Worm (Caenorhabditis elegans) whole organism, L4 larva: Measurements from ENCODE around the gene cyy-1.

Source experiments
- D1046.2 ChIP-seq: fragments of 200-800 bp; sonication (Bioruptor generic); IDR thresholded peaks from 2 replicates; pipeline ENCODE4 v1.3.6; 2022; ENCODE audit warnings: missing genetic modification characterization, missing compliant biosample characterization
- F10B5.3 ChIP-seq: sonication (generic microtip); optimal IDR thresholded peaks from 2 replicates; lab custom pipeline; 2016; ENCODE audit warnings: mild to moderate bottlenecking, missing genetic modification characterization, missing compliant biosample characterization
- F44E2.7 ChIP-seq: fragments of 200-800 bp; sonication (Bioruptor generic); IDR thresholded peaks from 2 replicates; pipeline ENCODE4 v2.1.2; 2022; ENCODE audit warnings: missing genetic modification characterization, missing compliant biosample characterization
- F49E8.2 ChIP-seq: sonication (generic microtip); optimal IDR thresholded peaks from 2 replicates; lab custom pipeline; 2016; ENCODE audit warnings: missing compliant biosample characterization, mild to moderate bottlenecking, missing genetic modification characterization, borderline replicate concordance
- T20F7.1 ChIP-seq: fragments of 200-800 bp; sonication (Bioruptor generic); optimal IDR thresholded peaks from 2 replicates; lab custom pipeline; 2018; ENCODE audit warnings: mild to moderate bottlenecking, missing genetic modification characterization, missing compliant biosample characterization
- T26A8.4 ChIP-seq: fragments of 200-800 bp; sonication (Bioruptor generic); IDR thresholded peaks from 2 replicates; pipeline ENCODE4 v1.3.6; 2022; ENCODE audit warnings: missing genetic modification characterization, missing compliant biosample characterization
- Y105C5A.15 ChIP-seq: fragments of 200-800 bp; sonication (Bioruptor generic); IDR thresholded peaks from 2 replicates; pipeline ENCODE4 v1.3.6; 2022; ENCODE audit warnings: missing genetic modification characterization, missing compliant biosample characterization
- Y48G9A.11 ChIP-seq: fragments of 200-800 bp; sonication (Bioruptor generic); IDR thresholded peaks from 2 replicates; pipeline ENCODE4 v1.3.6; 2022; ENCODE audit warnings: missing genetic modification reagents, missing genetic modification characterization, missing compliant biosample characterization
- Y5F2A.4 ChIP-seq: fragments of 200-800 bp; sonication (Bioruptor generic); optimal IDR thresholded peaks from 2 replicates; lab custom pipeline; 2018; ENCODE audit warnings: mild to moderate bottlenecking, missing genetic modification characterization, missing compliant biosample characterization
- ZK337.2 ChIP-seq: fragments of 200-800 bp; sonication (Bioruptor generic); IDR thresholded peaks from 2 replicates; pipeline ENCODE4 v1.3.6; 2022; ENCODE audit warnings: missing genetic modification reagents, missing genetic modification characterization, missing compliant biosample characterization
- ZK546.5 ChIP-seq, 2 experiments: sonication (generic microtip); optimal IDR thresholded peaks; 2 replicates each; lab custom pipeline; 2017; ENCODE audit warnings: missing biosample characterization in 2 of 2, missing genetic modification characterization in 2 of 2
- aha-1 ChIP-seq: fragments of 150-350 bp; peaks from one replicate; lab custom pipeline; 2014; ENCODE audit warnings: missing biosample characterization, missing genetic modification characterization
- ama-1 ChIP-seq: fragments of 150-350 bp; optimal IDR thresholded peaks from 2 replicates; lab custom pipeline; 2014; ENCODE audit warnings: inconsistent platforms, mixed read lengths
- arid-1 ChIP-seq: fragments of 200-800 bp; sonication (Bioruptor generic); conservative IDR thresholded peaks from 2 replicates; pipeline ENCODE4 v1.3.6; 2022; ENCODE audit warnings: missing genetic modification reagents, missing genetic modification characterization, missing compliant biosample characterization
- attf-4 ChIP-seq: sonication (generic microtip); optimal IDR thresholded peaks from 3 replicates; lab custom pipeline; 2017; ENCODE audit warnings: missing biosample characterization, missing genetic modification characterization
- ceh-28 ChIP-seq: fragments of 150-350 bp; optimal IDR thresholded peaks from 2 replicates; lab custom pipeline; 2014; ENCODE audit warnings: missing biosample characterization, missing genetic modification reagents, missing genetic modification characterization
- ceh-82 ChIP-seq: sonication (generic microtip); optimal IDR thresholded peaks from 2 replicates; lab custom pipeline; 2017; ENCODE audit warnings: missing biosample characterization, missing genetic modification characterization
- ctbp-1 ChIP-seq: fragments of 200-800 bp; sonication (Bioruptor generic); IDR thresholded peaks from 2 replicates; pipeline ENCODE4 v1.3.6; 2022; ENCODE audit warnings: missing genetic modification reagents, missing genetic modification characterization, missing compliant biosample characterization
- daf-19 ChIP-seq: fragments of 200-800 bp; sonication (Bioruptor generic); conservative IDR thresholded peaks from 2 replicates; pipeline ENCODE4 v1.3.6; 2022; ENCODE audit warnings: missing genetic modification characterization, missing compliant biosample characterization
- dpl-1 ChIP-seq: fragments of 150-350 bp; optimal IDR thresholded peaks from 2 replicates; lab custom pipeline; 2014; ENCODE audit warnings: missing biosample characterization, missing genetic modification reagents, missing genetic modification characterization
- dve-1 ChIP-seq: sonication (generic microtip); optimal IDR thresholded peaks from 2 replicates; lab custom pipeline; 2017; ENCODE audit warnings: antibody characterized with exemption, mild to moderate bottlenecking, missing genetic modification characterization, missing compliant biosample characterization; ENCODE audit not compliant: insufficient read depth
- egl-27 ChIP-seq: sonication (generic microtip); optimal IDR thresholded peaks from 3 replicates; lab custom pipeline; 2017; ENCODE audit warnings: missing biosample characterization, missing genetic modification reagents, missing genetic modification characterization
- fkh-10 ChIP-seq: fragments of 150-350 bp; optimal IDR thresholded peaks from 2 replicates; lab custom pipeline; 2014; ENCODE audit warnings: missing biosample characterization, missing genetic modification reagents, missing genetic modification characterization
- gei-8 ChIP-seq: fragments of 200-800 bp; sonication (Bioruptor generic); optimal IDR thresholded peaks from 2 replicates; lab custom pipeline; 2018; ENCODE audit warnings: mild to moderate bottlenecking, missing genetic modification characterization, missing compliant biosample characterization
- hlh-11 ChIP-seq: fragments of 200-800 bp; sonication (Bioruptor generic); optimal IDR thresholded peaks from 2 replicates; lab custom pipeline; 2018; ENCODE audit warnings: mild to moderate bottlenecking, missing genetic modification characterization, missing compliant biosample characterization
- jun-1 ChIP-seq: fragments of 150-350 bp; optimal IDR thresholded peaks from 2 replicates; lab custom pipeline; 2014; ENCODE audit warnings: missing biosample characterization, missing genetic modification reagents, missing genetic modification characterization
- lin-13 ChIP-seq: fragments of 150-350 bp; optimal IDR thresholded peaks from 2 replicates; lab custom pipeline; 2014; ENCODE audit warnings: missing biosample characterization, missing genetic modification reagents, missing genetic modification characterization
- lin-29 ChIP-seq: fragments of 200-800 bp; sonication (Bioruptor generic); IDR thresholded peaks from 2 replicates; pipeline ENCODE4 v1.3.6; 2022; ENCODE audit warnings: missing genetic modification reagents, missing genetic modification characterization, missing compliant biosample characterization
- lir-3 ChIP-seq: sonication (generic microtip); optimal IDR thresholded peaks from 2 replicates; lab custom pipeline; 2016; ENCODE audit warnings: mild to moderate bottlenecking, missing genetic modification characterization, missing compliant biosample characterization
- lsy-2 ChIP-seq, 2 experiments: fragments of 150-350 bp in 1 of 2; sonication (generic microtip) in 1 of 2; optimal IDR thresholded peaks; 2 replicates each; lab custom pipeline; 2014 to 2017; ENCODE audit warnings: missing biosample characterization in 2 of 2, missing genetic modification characterization in 2 of 2
- madf-5 ChIP-seq, 2 experiments: fragments of 200-800 bp; sonication (Bioruptor generic); IDR thresholded peaks; 2 replicates each; pipeline ENCODE4 v1.3.6; 2022; ENCODE audit warnings: missing compliant biosample characterization in 2 of 2, missing genetic modification characterization in 2 of 2
- mdl-1 ChIP-seq, 2 experiments: fragments of 150-350 bp in 1 of 2; sonication (generic microtip) in 1 of 2; optimal IDR thresholded peaks; 2 replicates each; lab custom pipeline; 2014 to 2017; ENCODE audit warnings: missing biosample characterization in 2 of 2, missing genetic modification characterization in 2 of 2
- mep-1 ChIP-seq: fragments of 150-350 bp; sonication (generic microtip); optimal IDR thresholded peaks from 3 replicates; lab custom pipeline; 2014; ENCODE audit warnings: missing biosample characterization, missing genetic modification characterization
- mxl-2 ChIP-seq: fragments of 200-800 bp; sonication (Bioruptor generic); conservative IDR thresholded peaks from 2 replicates; pipeline ENCODE4 v1.3.6; 2022; ENCODE audit warnings: missing genetic modification reagents, missing genetic modification characterization, missing compliant biosample characterization
- mxl-3 ChIP-seq: fragments of 200-800 bp; sonication (Bioruptor generic); optimal IDR thresholded peaks from 2 replicates; lab custom pipeline; 2018; ENCODE audit warnings: mild to moderate bottlenecking, missing genetic modification characterization, missing compliant biosample characterization
- nhr-102 ChIP-seq: sonication (generic microtip); optimal IDR thresholded peaks from 2 replicates; lab custom pipeline; 2016; ENCODE audit warnings: mild to moderate bottlenecking, missing genetic modification characterization, moderate library complexity, missing compliant biosample characterization
- nhr-237 ChIP-seq: sonication (generic microtip); optimal IDR thresholded peaks from 2 replicates; lab custom pipeline; 2017; ENCODE audit warnings: missing biosample characterization, missing genetic modification characterization
- nhr-25 ChIP-seq: sonication (generic microtip); optimal IDR thresholded peaks from 2 replicates; lab custom pipeline; 2017; ENCODE audit warnings: missing genetic modification characterization, mild to moderate bottlenecking, missing compliant biosample characterization, antibody characterized with exemption, moderate library complexity, borderline replicate concordance; ENCODE audit not compliant: insufficient read depth
- nhr-76 ChIP-seq: fragments of 150-350 bp; optimal IDR thresholded peaks from 2 replicates; lab custom pipeline; 2014; ENCODE audit warnings: missing biosample characterization, missing genetic modification characterization
- pha-4 ChIP-seq, 2 experiments: fragments of 150-350 bp in 1 of 2; fragments of 200-800 bp in 1 of 2; sonication (Bioruptor generic) in 1 of 2; IDR thresholded peaks in 1 of 2; optimal IDR thresholded peaks in 1 of 2; 2 replicates each; pipeline versions ENCODE4 v1.3.6 to Lab custom; 2014 to 2022; ENCODE audit warnings: missing genetic modification characterization in 2 of 2, missing genetic modification reagents in 2 of 2, missing biosample characterization in 1 of 2, missing compliant biosample characterization in 1 of 2
- php-3 ChIP-seq: fragments of 200-800 bp; sonication (Bioruptor generic); IDR thresholded peaks from 2 replicates; pipeline ENCODE4 v1.3.6; 2022; ENCODE audit warnings: missing genetic modification reagents, missing genetic modification characterization, missing compliant biosample characterization
- set-16 ChIP-seq: fragments of 200-800 bp; sonication (Bioruptor generic); IDR thresholded peaks from 2 replicates; pipeline ENCODE4 v1.3.6; 2022; ENCODE audit warnings: missing genetic modification reagents, missing genetic modification characterization, missing compliant biosample characterization
- skn-1 ChIP-seq: fragments of 150-350 bp; optimal IDR thresholded peaks from 2 replicates; lab custom pipeline; 2014; ENCODE audit warnings: missing biosample characterization, missing genetic modification characterization
- spr-3 ChIP-seq: fragments of 200-800 bp; sonication (Bioruptor generic); optimal IDR thresholded peaks from 2 replicates; lab custom pipeline; 2018; ENCODE audit warnings: mild to moderate bottlenecking, missing genetic modification characterization, missing compliant biosample characterization
- tra-1 ChIP-seq: fragments of 200-800 bp; sonication (Bioruptor generic); IDR thresholded peaks from 2 replicates; pipeline ENCODE4 v1.3.6; 2022; ENCODE audit warnings: missing genetic modification reagents, missing genetic modification characterization, missing compliant biosample characterization
- unc-39 ChIP-seq: sonication (generic microtip); optimal IDR thresholded peaks from 2 replicates; lab custom pipeline; 2017; ENCODE audit warnings: missing biosample characterization, missing genetic modification characterization
- unc-62 ChIP-seq, 3 experiments: fragments of 150-350 bp in 1 of 3; sonication (generic microtip); optimal IDR thresholded peaks in 2 of 3; peaks in 1 of 3; 1 replicate in 1 of 3; 2 replicates in 2 of 3; lab custom pipeline; 2014 to 2017; ENCODE audit warnings: missing biosample characterization in 3 of 3, missing genetic modification characterization in 3 of 3, missing genetic modification reagents in 3 of 3, missing genotype in 1 of 3
- zag-1 ChIP-seq: fragments of 150-350 bp; optimal IDR thresholded peaks from 2 replicates; lab custom pipeline; 2014; ENCODE audit warnings: missing biosample characterization, missing genetic modification characterization
- zfp-2 ChIP-seq: sonication (generic microtip); optimal IDR thresholded peaks from 2 replicates; lab custom pipeline; 2016; ENCODE audit warnings: mild to moderate bottlenecking, missing genetic modification characterization, missing compliant biosample characterization
- zip-11 ChIP-seq: fragments of 200-800 bp; sonication (Bioruptor generic); IDR thresholded peaks from 2 replicates; pipeline ENCODE4 v1.3.6; 2022; ENCODE audit warnings: missing genetic modification characterization, missing compliant biosample characterization
- ztf-7 ChIP-seq: fragments of 150-350 bp; optimal IDR thresholded peaks from 2 replicates; lab custom pipeline; 2014; ENCODE audit warnings: missing biosample characterization, missing genetic modification characterization

The cyy-1 gene

ce11 chrIII:8411976-8412375 is 6.3 kb downstream of the cyy-1 start (continued):
- TF ChIP-seq ZK337.2 (GFP tag; lab: Robert Waterston, UW): no peak
- peak; percentile 42 for TF ChIP-seq ztf-7 (tag; lab: Kevin White, UChicago)
- TF ChIP-seq lsy-2 (tag; optimal IDR thresholded peaks at IDR 0.05; lab: Kevin White, UChicago): peak; percentile 66 to 95
- TF ChIP-seq nhr-76 (tag; lab: Kevin White, UChicago): no peak
- no peak for TF ChIP-seq tra-1 (GFP tag; lab: Robert Waterston, UW)
- TF ChIP-seq zfp-2 (tag; lab: Kevin White, UChicago): no peak
- TF ChIP-seq T20F7.1 (GFP tag; lab: Kevin White, UChicago): peak; percentile 81
- TF ChIP-seq skn-1 (tag; lab: Kevin White, UChicago): no peak
- no peak for TF ChIP-seq lir-3 (tag; lab: Kevin White, UChicago)
- TF ChIP-seq D1046.2 (GFP tag; lab: Robert Waterston, UW): peak; percentile 26; the same call in 1 of the 2 replicates
- no peak for TF ChIP-seq F10B5.3 (tag; lab: Kevin White, UChicago)
- TF ChIP-seq ceh-28 (tag; lab: Kevin White, UChicago): no peak
- no peak for TF ChIP-seq unc-39 (tag; lab: Kevin White, UChicago)
- 0 out of 2 replicates have a peak, but pooled peaks have one; percentile 22 for TF ChIP-seq php-3 (GFP tag; lab: Robert Waterston, UW)
- peak; percentile 29 for TF ChIP-seq nhr-102 (tag; lab: Kevin White, UChicago)
- TF ChIP-seq dve-1: peak; percentile 94
- no peak for TF ChIP-seq ZK546.5 (tag; optimal IDR thresholded peaks at IDR 0.05; lab: Kevin White, UChicago)
- TF ChIP-seq fkh-10 (GFP tag; lab: Kevin White, UChicago): peak; percentile 2
- TF ChIP-seq pha-4 (GFP tag; IDR thresholded peaks at IDR 0.05; lab: Robert Waterston, UW): peak; percentile 65
- peak; percentile 94 for TF ChIP-seq pha-4 (tag; optimal IDR thresholded peaks at IDR 0.05; lab: Kevin White, UChicago)
- TF ChIP-seq gei-8 (GFP tag; lab: Kevin White, UChicago): no peak
- no peak for TF ChIP-seq madf-5 (GFP tag; IDR thresholded peaks at IDR 0.05; lab: Robert Waterston, UW)
- TF ChIP-seq hlh-11 (tag; lab: Kevin White, UChicago): peak; percentile 90
- TF ChIP-seq Y105C5A.15 (GFP tag; lab: Robert Waterston, UW): no peak
- no peak for TF ChIP-seq spr-3 (GFP tag; lab: Kevin White, UChicago)
- peak; percentile 62 for TF ChIP-seq dpl-1 (GFP tag; lab: Kevin White, UChicago)
- no peak for TF ChIP-seq jun-1 (tag; lab: Kevin White, UChicago)
- TF ChIP-seq ama-1 (lab: Kevin White, UChicago): peak; percentile 28
- TF ChIP-seq ceh-82: no peak
- TF ChIP-seq egl-27 (tag; lab: Kevin White, UChicago): no peak
- TF ChIP-seq F49E8.2 (tag; lab: Kevin White, UChicago): no peak
- TF ChIP-seq daf-19: no peak
- peak in 1 of 2 experiments; percentile 68 for TF ChIP-seq mdl-1 (tag; optimal IDR thresholded peaks at IDR 0.05; lab: Kevin White, UChicago)
- TF ChIP-seq lin-29 (GFP tag; lab: Robert Waterston, UW): no peak
- no peak for TF ChIP-seq nhr-237 (tag; lab: Kevin White, UChicago)
- no peak for TF ChIP-seq arid-1
- peak; percentile 1 for TF ChIP-seq nhr-25 (tag; lab: Kevin White, UChicago)
- TF ChIP-seq Y48G9A.11 (GFP tag; lab: Robert Waterston, UW): no peak
- TF ChIP-seq T26A8.4 (GFP tag; lab: Robert Waterston, UW): peak; percentile 25; the same call in 1 of the 2 replicates
- TF ChIP-seq mxl-2: no peak
- TF ChIP-seq unc-62 (GFP tag; optimal IDR thresholded peaks at IDR 0.05 in 1 of 2; lab: Kevin White, UChicago): peak in 1 of 2 experiments; percentile 96
- TF ChIP-seq unc-62 (tag; optimal IDR thresholded peaks at IDR 0.05; lab: Kevin White, UChicago): no peak
- no peak for TF ChIP-seq set-16 (GFP tag; lab: Robert Waterston, UW)
- TF ChIP-seq mxl-3: peak; percentile 85
- no peak for TF ChIP-seq attf-4 (tag; lab: Kevin White, UChicago)
- no peak for TF ChIP-seq Y5F2A.4
- peak; percentile 90 for TF ChIP-seq aha-1 (tag; lab: Kevin White, UChicago)
- no peak for TF ChIP-seq zag-1
- TF ChIP-seq ctbp-1 (GFP tag; lab: Robert Waterston, UW): 0 out of 2 replicates have a peak, but pooled peaks have one; percentile 45
- peak; percentile 35 for TF ChIP-seq lin-13 (GFP tag; lab: Kevin White, UChicago)
- no peak for TF ChIP-seq F44E2.7 (GFP tag; lab: Robert Waterston, UW)
- TF ChIP-seq mep-1 (tag; lab: Kevin White, UChicago): peak; percentile 93
- TF ChIP-seq zip-11: no peak
